Worm (Caenorhabditis elegans): ENCODE results near the gene col-171.

The col-171 gene

DNA sequence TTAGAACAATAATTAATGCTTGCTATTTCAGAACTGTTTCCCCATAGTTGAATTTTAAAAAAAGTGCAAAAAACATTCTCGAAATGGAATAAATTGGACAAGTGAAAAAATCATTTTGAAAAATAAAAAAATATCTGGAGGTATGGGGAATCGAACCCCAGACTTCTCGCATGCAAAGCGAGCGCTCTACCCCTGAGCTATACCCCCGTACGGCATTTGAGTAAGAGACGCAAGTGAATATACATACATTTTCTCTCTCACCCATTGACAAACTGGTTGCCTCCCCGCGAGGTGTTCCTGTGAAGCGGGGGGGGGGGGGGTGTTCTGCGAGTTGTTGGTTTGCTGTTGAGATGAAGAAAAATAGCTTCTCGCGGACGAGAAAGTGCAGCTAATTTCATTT lies 42.0 kb upstream of the col-171 start (continued):
- TF ChIP-seq ZK337.2 (GFP tag; IDR thresholded peaks at IDR 0.05) (0 out of 2 replicates have a peak, but pooled peaks have one; percentile 66), daf-12 (tag; optimal IDR thresholded peaks at IDR 0.05) (no peak), zag-1 (tag; optimal IDR thresholded peaks at IDR 0.05) (no peak), lin-1 (GFP tag; IDR thresholded peaks at IDR 0.05) (0 out of 2 replicates have a peak, but pooled peaks have one; percentile 72), lir-3 (tag; optimal IDR thresholded peaks at IDR 0.05) (peak; percentile 67), Y105C5A.15 (GFP tag; IDR thresholded peaks at IDR 0.05) (peak; percentile 97), gei-8 (GFP tag; optimal IDR thresholded peaks at IDR 0.05) (peak; percentile 76), sdz-12 (GFP tag; optimal IDR thresholded peaks at IDR 0.05) (peak; percentile 25), ceh-82 (tag; optimal IDR thresholded peaks at IDR 0.05) (no peak), nhr-11 (tag; optimal IDR thresholded peaks at IDR 0.05) (no peak), Y5F2A.4 (GFP tag; optimal IDR thresholded peaks at IDR 0.05) (peak; percentile 64), dmd-9 (GFP tag; IDR thresholded peaks at IDR 0.05) (peak; percentile 79), D1046.2 (GFP tag; IDR thresholded peaks at IDR 0.05) (peak; percentile 95), nhr-48 (tag; optimal IDR thresholded peaks at IDR 0.05) (peak; percentile 75), snpc-4 (tag; optimal IDR thresholded peaks at IDR 0.05) (no peak), arid-1 (GFP tag; conservative IDR thresholded peaks at IDR 0.05) (peak; percentile 95), nhr-6 (tag; optimal IDR thresholded peaks at IDR 0.05) (peak; percentile 49), nhr-28 (tag; optimal IDR thresholded peaks at IDR 0.05) (peak; percentile 24), mxl-3 (GFP tag; optimal IDR thresholded peaks at IDR 0.05) (peak; percentile 65), nhr-102 (tag; optimal IDR thresholded peaks at IDR 0.05) (peak; percentile 72), T26A8.4 (GFP tag; IDR thresholded peaks at IDR 0.05) (peak; percentile 92), F10B5.3 (tag; optimal IDR thresholded peaks at IDR 0.05) (peak; percentile 62), mdl-1 (tag; optimal IDR thresholded peaks at IDR 0.05) (peak in 1 of 2 experiments; percentile 56), hif-1 (tag; optimal IDR thresholded peaks at IDR 0.05) (peak; percentile 31 to 37), lin-15B (tag; optimal IDR thresholded peaks at IDR 0.05) (no peak), zfp-3 (GFP tag; conservative IDR thresholded peaks at IDR 0.05) (peak; percentile 61), set-16 (GFP tag; IDR thresholded peaks at IDR 0.05) (peak; percentile 64), zfp-2 (tag; optimal IDR thresholded peaks at IDR 0.05) (no peak), pha-4 (GFP tag; IDR thresholded peaks at IDR 0.05) (peak; percentile 97), pha-4 (tag; optimal IDR thresholded peaks at IDR 0.05) (no peak), dmd-6 (GFP tag; IDR thresholded peaks at IDR 0.05) (peak; percentile 71), fkh-10 (GFP tag; optimal IDR thresholded peaks at IDR 0.05) (no peak), php-3 (GFP tag; IDR thresholded peaks at IDR 0.05) (peak; percentile 83), skn-1 (tag; optimal IDR thresholded peaks at IDR 0.05) (no peak), ceh-28 (tag; optimal IDR thresholded peaks at IDR 0.05) (no peak), dpl-1 (GFP tag; optimal IDR thresholded peaks at IDR 0.05) (peak; percentile 27), spr-1 (tag; optimal IDR thresholded peaks at IDR 0.05) (peak; percentile 79), nhr-76 (tag; optimal IDR thresholded peaks at IDR 0.05) (no peak), nhr-237 (tag; optimal IDR thresholded peaks at IDR 0.05) (no peak), nhr-111 (GFP tag; optimal IDR thresholded peaks at IDR 0.05) (peak; percentile 80), lsy-2 (tag; optimal IDR thresholded peaks at IDR 0.05) (no peak), egl-27 (tag; optimal IDR thresholded peaks at IDR 0.05) (no peak), nhr-42 (GFP tag; IDR thresholded peaks at IDR 0.05) (peak; percentile 81), ztf-11 (tag; optimal IDR thresholded peaks at IDR 0.05) (no peak), ctbp-1 (GFP tag; IDR thresholded peaks at IDR 0.05) (peak; percentile 86), hlh-30 (tag; optimal IDR thresholded peaks at IDR 0.05; ENCODE audit: insufficient read depth) (peak; percentile 56), mes-2 (tag; optimal IDR thresholded peaks at IDR 0.05; ENCODE audit: poor library complexity, severe bottlenecking) (peak; percentile 89), jun-1 (tag; optimal IDR thresholded peaks at IDR 0.05) (no peak), Y75B8A.6 (GFP tag; IDR thresholded peaks at IDR 0.05) (peak; percentile 93), unc-130 (GFP tag; optimal IDR thresholded peaks at IDR 0.05) (peak; percentile 10), ceh-44 (GFP tag; IDR thresholded peaks at IDR 0.05) (peak; percentile 92), F37D6.2 (tag; optimal IDR thresholded peaks at IDR 0.05) (peak; percentile 75)

Measured in whole organism, L4 larva.